Worm (Caenorhabditis elegans) whole organism, early embryonic: Measurements from ENCODE around the gene C17G1.2.

Experiments
- B0310.2 ChIP-seq: sonication (generic microtip); optimal IDR thresholded peaks from 2 replicates; lab custom pipeline; 2016; ENCODE audit warnings: mild to moderate bottlenecking, missing genetic modification characterization, missing compliant biosample characterization
- F13C5.2 ChIP-seq: sonication (generic microtip); optimal IDR thresholded peaks from 2 replicates; lab custom pipeline; 2017; ENCODE audit warnings: mild to moderate bottlenecking, missing genetic modification characterization, inconsistent platforms, missing compliant biosample characterization
- aly-1 ChIP-seq: sonication (generic microtip); optimal IDR thresholded peaks from 2 replicates; lab custom pipeline; 2016; ENCODE audit warnings: missing genetic modification characterization, missing compliant biosample characterization
- ama-1 ChIP-seq: fragments of 150-350 bp; optimal IDR thresholded peaks from 2 replicates; lab custom pipeline; 2014
- ceh-13 ChIP-seq: fragments of 200-800 bp; sonication (Bioruptor generic); optimal IDR thresholded peaks from 2 replicates; lab custom pipeline; 2018; ENCODE audit warnings: mild to moderate bottlenecking, missing genetic modification characterization, missing compliant biosample characterization
- ceh-36 ChIP-seq: sonication (generic microtip); optimal IDR thresholded peaks from 2 replicates; lab custom pipeline; 2016; ENCODE audit warnings: missing genetic modification characterization, inconsistent platforms, missing compliant biosample characterization
- ets-7 ChIP-seq: sonication (generic microtip); optimal IDR thresholded peaks from 2 replicates; lab custom pipeline; 2016; ENCODE audit warnings: missing genotype, missing genetic modification characterization, missing compliant biosample characterization
- flt-1 ChIP-seq: fragments of 200-800 bp; sonication (Bioruptor generic); IDR thresholded peaks from 2 replicates; pipeline ENCODE4 v1.3.6; 2022; ENCODE audit warnings: missing genetic modification characterization, missing compliant biosample characterization
- hmbx-1 ChIP-seq: sonication (generic microtip); optimal IDR thresholded peaks from 2 replicates; lab custom pipeline; 2016; ENCODE audit warnings: mild to moderate bottlenecking, missing genetic modification characterization, missing compliant biosample characterization
- hmg-4 ChIP-seq: fragments of 200-800 bp; sonication (Bioruptor generic); optimal IDR thresholded peaks from 2 replicates; lab custom pipeline; 2018; ENCODE audit warnings: mild to moderate bottlenecking, missing genetic modification characterization, missing compliant biosample characterization
- hnd-1 ChIP-seq: sonication (generic microtip); optimal IDR thresholded peaks from 2 replicates; lab custom pipeline; 2016; ENCODE audit warnings: missing genetic modification characterization, missing compliant biosample characterization
- pes-1 ChIP-seq: fragments of 200-800 bp; sonication (Bioruptor generic); IDR thresholded peaks from 2 replicates; pipeline ENCODE4 v1.3.6; 2022; ENCODE audit warnings: missing genetic modification reagents, missing genetic modification characterization, missing compliant biosample characterization
- scrt-1 ChIP-seq: fragments of 200-800 bp; sonication (Bioruptor generic); IDR thresholded peaks from 2 replicates; pipeline ENCODE4 v1.3.6; 2022; ENCODE audit warnings: missing genetic modification characterization, missing compliant biosample characterization
- sea-1 ChIP-seq: fragments of 200-800 bp; sonication (Bioruptor generic); conservative IDR thresholded peaks from 2 replicates; pipeline ENCODE4 v1.3.6; 2022; ENCODE audit warnings: missing genetic modification characterization, missing compliant biosample characterization
- tbx-11 ChIP-seq: fragments of 200-800 bp; sonication (Bioruptor generic); IDR thresholded peaks from 2 replicates; pipeline ENCODE4 v1.3.6; 2022; ENCODE audit warnings: missing genetic modification characterization, missing compliant biosample characterization
- tbx-37 ChIP-seq: fragments of 200-800 bp; sonication (Bioruptor generic); conservative IDR thresholded peaks from 2 replicates; pipeline ENCODE4 v1.3.6; 2022; ENCODE audit warnings: missing genetic modification reagents, missing genetic modification characterization, missing compliant biosample characterization
- tra-4 ChIP-seq: sonication (generic microtip); optimal IDR thresholded peaks from 2 replicates; lab custom pipeline; 2017; ENCODE audit warnings: missing genetic modification characterization, missing compliant biosample characterization

C17G1.2 gene

ce11 chrX:9921257-9921656 lies at the start of gene C17G1.2:
TSS of gene C17G1.2 (plus strand) at chrX:9921557.
- no peak for TF ChIP-seq tra-4 (tag; lab: Kevin White, UChicago)
- TF ChIP-seq B0310.2 (tag; lab: Kevin White, UChicago) = no peak
- no peak for TF ChIP-seq ceh-13 (GFP tag; lab: Kevin White, UChicago)
- no peak for TF ChIP-seq ama-1 (lab: Kevin White, UChicago)

ce11 chrX:9872554-9872953 lies 48.8 kb upstream of the C17G1.2 start, which contains the start of gene R07B1.8:
TSS of gene R07B1.8 (minus strand) at chrX:9872654.
- no peak for TF ChIP-seq scrt-1
- TF ChIP-seq ets-7 (tag; lab: Kevin White, UChicago) = no peak
- TF ChIP-seq hmbx-1 (tag; lab: Kevin White, UChicago) = no peak
- no peak for TF ChIP-seq tbx-11
- TF ChIP-seq flt-1 (GFP tag; lab: Robert Waterston, UW) = no peak
- no peak for TF ChIP-seq aly-1 (tag; lab: Kevin White, UChicago)
- no peak for TF ChIP-seq pes-1 (GFP tag; lab: Robert Waterston, UW)
- no peak for TF ChIP-seq ama-1 (lab: Kevin White, UChicago)

- TF ChIP-seq F13C5.2 (tag; lab: Kevin White, UChicago) (no peak), tbx-11 (no peak)
These were observed 44.2 kb upstream of the C17G1.2 start, which contains the start of gene R07B1.9 for ce11 chrX:9877117-9877516. TSS of gene R07B1.9 (plus strand) at chrX:9877417.

ce11 chrX:9882112-9882511 lies 39.2 kb upstream of the C17G1.2 start, which contains the start of gene glo-1:
TSS of gene glo-1 (minus strand) at chrX:9882212.
- TF ChIP-seq hmg-4 = no peak
- no peak for TF ChIP-seq hmbx-1 (tag; lab: Kevin White, UChicago)
- TF ChIP-seq aly-1 (tag; lab: Kevin White, UChicago) = no peak
- no peak for TF ChIP-seq tbx-11
- TF ChIP-seq ceh-13 (GFP tag; lab: Kevin White, UChicago) = no peak
- TF ChIP-seq B0310.2 (tag; lab: Kevin White, UChicago) = no peak
- TF ChIP-seq scrt-1 = no peak
- TF ChIP-seq sea-1 (GFP tag; lab: Robert Waterston, UW) = no peak
- no peak for TF ChIP-seq tbx-37 (GFP tag; lab: Robert Waterston, UW)
- TF ChIP-seq flt-1 (GFP tag; lab: Robert Waterston, UW) = no peak
- TF ChIP-seq F13C5.2 (tag; lab: Kevin White, UChicago) = no peak
- TF ChIP-seq tra-4 (tag; lab: Kevin White, UChicago) = no peak
- no peak for TF ChIP-seq ets-7 (tag; lab: Kevin White, UChicago)

- TF ChIP-seq ama-1 (lab: Kevin White, UChicago) = no peak
- no peak for TF ChIP-seq hmg-4
- TF ChIP-seq tra-4 (tag; lab: Kevin White, UChicago) = no peak
- TF ChIP-seq ets-7 (tag; lab: Kevin White, UChicago) = no peak
- no peak for TF ChIP-seq B0310.2 (tag; lab: Kevin White, UChicago)
- TF ChIP-seq ceh-13 (GFP tag; lab: Kevin White, UChicago) = no peak
- TF ChIP-seq aly-1 (tag; lab: Kevin White, UChicago) = no peak
- TF ChIP-seq ceh-36 = no peak
- no peak for TF ChIP-seq sea-1 (GFP tag; lab: Robert Waterston, UW)
- TF ChIP-seq pes-1 (GFP tag; lab: Robert Waterston, UW) = no peak
These were observed 38.8 kb upstream of the C17G1.2 start for ce11 chrX:9882572-9882971.

- TF ChIP-seq ama-1 (lab: Kevin White, UChicago) = no peak
- no peak for TF ChIP-seq ceh-13 (GFP tag; lab: Kevin White, UChicago)
- no peak for TF ChIP-seq tra-4 (tag; lab: Kevin White, UChicago)
- TF ChIP-seq ceh-36 = no peak
- TF ChIP-seq ets-7 (tag; lab: Kevin White, UChicago) = no peak
- no peak for TF ChIP-seq aly-1 (tag; lab: Kevin White, UChicago)
- no peak for TF ChIP-seq hnd-1 (tag; lab: Kevin White, UChicago)
- no peak for TF ChIP-seq B0310.2 (tag; lab: Kevin White, UChicago)
- no peak for TF ChIP-seq tbx-11
- TF ChIP-seq sea-1 (GFP tag; lab: Robert Waterston, UW) = no peak
- TF ChIP-seq tbx-37 (GFP tag; lab: Robert Waterston, UW) = no peak
- no peak for TF ChIP-seq flt-1 (GFP tag; lab: Robert Waterston, UW)
- TF ChIP-seq scrt-1 = no peak
These were observed 37.5 kb upstream of the C17G1.2 start, which contains the start of gene mrp-4 for ce11 chrX:9883837-9884324. TSS of gene mrp-4 (plus strand) at chrX:9884274.

ce11 chrX:9892323-9892722 lies 29.0 kb upstream of the C17G1.2 start, which contains the start of gene F21G4.1:
TSS of gene F21G4.1 (minus strand) at chrX:9892328.
- TF ChIP-seq ama-1 (lab: Kevin White, UChicago) (no peak), flt-1 (GFP tag; lab: Robert Waterston, UW) (no peak), F13C5.2 (tag; lab: Kevin White, UChicago) (no peak), tra-4 (tag; lab: Kevin White, UChicago) (no peak), pes-1 (GFP tag; lab: Robert Waterston, UW) (no peak), hmg-4 (no peak), B0310.2 (tag; lab: Kevin White, UChicago) (no peak), scrt-1 (no peak), sea-1 (GFP tag; lab: Robert Waterston, UW) (no peak), tbx-37 (GFP tag; lab: Robert Waterston, UW) (no peak), ets-7 (tag; lab: Kevin White, UChicago) (no peak)

- no peak for TF ChIP-seq sea-1 (GFP tag; lab: Robert Waterston, UW)
- TF ChIP-seq ceh-36 = no peak
- no peak for TF ChIP-seq flt-1 (GFP tag; lab: Robert Waterston, UW)
- TF ChIP-seq ceh-13 (GFP tag; lab: Kevin White, UChicago) = no peak
- TF ChIP-seq scrt-1 = no peak
- TF ChIP-seq aly-1 (tag; lab: Kevin White, UChicago) = no peak
- TF ChIP-seq tbx-37 (GFP tag; lab: Robert Waterston, UW) = no peak
- TF ChIP-seq ets-7 (tag; lab: Kevin White, UChicago) = no peak
- no peak for TF ChIP-seq F13C5.2 (tag; lab: Kevin White, UChicago)
- TF ChIP-seq ama-1 (lab: Kevin White, UChicago) = no peak
- no peak for TF ChIP-seq hnd-1 (tag; lab: Kevin White, UChicago)
- no peak for TF ChIP-seq hmg-4
- TF ChIP-seq tra-4 (tag; lab: Kevin White, UChicago) = no peak
- no peak for TF ChIP-seq pes-1 (GFP tag; lab: Robert Waterston, UW)
- no peak for TF ChIP-seq B0310.2 (tag; lab: Kevin White, UChicago)
- no peak for TF ChIP-seq tbx-11
- TF ChIP-seq hmbx-1 (tag; lab: Kevin White, UChicago) = no peak
These were observed 28.3 kb upstream of the C17G1.2 start for ce11 chrX:9893069-9893468.
